Fruit fly (Drosophila melanogaster): Measurements from ENCODE around the gene dyl.
A peak's percentile ranks its signal among the peaks of the same experiment; 100 is the strongest.

Gene dyl

dm6 chr3L:4272167-4272773, 35.2 kb downstream of the dyl start:
- TF ChIP-seq CG17801 (GFP tag; optimal IDR thresholded peaks at IDR 0.05; ENCODE audit: partially characterized antibody): no peak

dm6 chr3L:4270949-4271827, 36.3 kb downstream of the dyl start:
- TF ChIP-seq CG17801 (GFP tag; optimal IDR thresholded peaks at IDR 0.05; ENCODE audit: partially characterized antibody): no peak

- TF ChIP-seq CG17801 (GFP tag; optimal IDR thresholded peaks at IDR 0.05; ENCODE audit: partially characterized antibody): no peak
Measured at dm6 chr3L:4269920-4270319, 37.6 kb downstream of the dyl start.

- no peak for TF ChIP-seq CG17801 (GFP tag; optimal IDR thresholded peaks at IDR 0.05; ENCODE audit: partially characterized antibody)
Measured at dm6 chr3L:4269208-4269607, 38.3 kb downstream of the dyl start.

dm6 chr3L:4267403-4267802, 40.1 kb downstream of the dyl start, which contains the start of gene CG33764:
CG33764 (minus strand) TSS chr3L:4267503.
- no peak for TF ChIP-seq CG17801 (GFP tag; optimal IDR thresholded peaks at IDR 0.05; ENCODE audit: partially characterized antibody)

- no peak for TF ChIP-seq CG17801 (GFP tag; optimal IDR thresholded peaks at IDR 0.05; ENCODE audit: partially characterized antibody)
Measured at dm6 chr3L:4265836-4266235, 41.7 kb downstream of the dyl start.

- no peak for TF ChIP-seq CG17801 (GFP tag; optimal IDR thresholded peaks at IDR 0.05; ENCODE audit: partially characterized antibody)
Measured at dm6 chr3L:4264963-4265362, 42.6 kb downstream of the dyl start.

- no peak for TF ChIP-seq CG17801 (GFP tag; optimal IDR thresholded peaks at IDR 0.05; ENCODE audit: partially characterized antibody)
Measured at dm6 chr3L:4263502-4263901, 44.0 kb downstream of the dyl start, which contains the start of gene CG1273. CG1273 (plus strand) TSS chr3L:4263719.

dm6 chr3L:4262384-4262783, 45.1 kb downstream of the dyl start, which contains the start of the genes CG11586 and VhaM9.7-a:
CG11586 (minus strand) TSS chr3L:4262470.
VhaM9.7-a (plus strand) TSS chr3L:4262705.
- TF ChIP-seq CG17801 (GFP tag; optimal IDR thresholded peaks at IDR 0.05; ENCODE audit: partially characterized antibody): peak; percentile 15

- TF ChIP-seq CG17801 (GFP tag; optimal IDR thresholded peaks at IDR 0.05; ENCODE audit: partially characterized antibody): no peak
Measured at dm6 chr3L:4261177-4261576, 46.3 kb downstream of the dyl start.

dm6 chr3L:4259102-4259558, 48.4 kb downstream of the dyl start, which contains the start of the genes CG15011 and CG1309:
CG15011 (minus strand) TSS chr3L:4259152.
CG1309 (plus strand) TSS chr3L:4259430.
- TF ChIP-seq CG17801 (GFP tag; optimal IDR thresholded peaks at IDR 0.05; ENCODE audit: partially characterized antibody): peak; percentile 83

dm6 chr3L:4254301-4254834, 53.1 kb downstream of the dyl start, which contains the start of the genes ago and CG1265:
ago (minus strand) TSS chr3L:4254306.
CG1265 (plus strand) TSS chr3L:4254776.
- peak; percentile 32 for TF ChIP-seq CG17801 (GFP tag; optimal IDR thresholded peaks at IDR 0.05; ENCODE audit: partially characterized antibody)

dm6 chr3L:4253611-4254300, 53.8 kb downstream of the dyl start:
- TF ChIP-seq CG17801 (GFP tag; optimal IDR thresholded peaks at IDR 0.05; ENCODE audit: partially characterized antibody): no peak

- no peak for TF ChIP-seq CG17801 (GFP tag; optimal IDR thresholded peaks at IDR 0.05; ENCODE audit: partially characterized antibody)
Measured at dm6 chr3L:4252862-4253610, 54.5 kb downstream of the dyl start.
